Worm (Caenorhabditis elegans) whole organism, L4 larva: Measurements from ENCODE around the gene C56A3.8.

Experiments used
- F44E2.7 ChIP-seq: fragments of 200-800 bp; sonication (Bioruptor generic); IDR thresholded peaks from 2 replicates; pipeline ENCODE4 v2.1.2; 2022; ENCODE audit warnings: missing genetic modification characterization, missing compliant biosample characterization
- F49E8.2 ChIP-seq: sonication (generic microtip); optimal IDR thresholded peaks from 2 replicates; lab custom pipeline; 2016; ENCODE audit warnings: missing compliant biosample characterization, mild to moderate bottlenecking, missing genetic modification characterization, borderline replicate concordance
- T20F7.1 ChIP-seq: fragments of 200-800 bp; sonication (Bioruptor generic); optimal IDR thresholded peaks from 2 replicates; lab custom pipeline; 2018; ENCODE audit warnings: mild to moderate bottlenecking, missing genetic modification characterization, missing compliant biosample characterization
- Y48G9A.11 ChIP-seq: fragments of 200-800 bp; sonication (Bioruptor generic); IDR thresholded peaks from 2 replicates; pipeline ENCODE4 v1.3.6; 2022; ENCODE audit warnings: missing genetic modification reagents, missing genetic modification characterization, missing compliant biosample characterization
- Y5F2A.4 ChIP-seq: fragments of 200-800 bp; sonication (Bioruptor generic); optimal IDR thresholded peaks from 2 replicates; lab custom pipeline; 2018; ENCODE audit warnings: mild to moderate bottlenecking, missing genetic modification characterization, missing compliant biosample characterization
- Y75B8A.6 ChIP-seq: fragments of 200-800 bp; sonication (Bioruptor generic); IDR thresholded peaks from 2 replicates; pipeline ENCODE4 v1.3.6; 2022; ENCODE audit warnings: missing genetic modification reagents, missing genetic modification characterization, missing compliant biosample characterization
- ZK546.5 ChIP-seq, 2 experiments: sonication (generic microtip); optimal IDR thresholded peaks; 2 replicates each; lab custom pipeline; 2017; ENCODE audit warnings: missing biosample characterization in 2 of 2, missing genetic modification characterization in 2 of 2
- arid-1 ChIP-seq: fragments of 200-800 bp; sonication (Bioruptor generic); conservative IDR thresholded peaks from 2 replicates; pipeline ENCODE4 v1.3.6; 2022; ENCODE audit warnings: missing genetic modification reagents, missing genetic modification characterization, missing compliant biosample characterization
- ceh-20 ChIP-seq: fragments of 200-800 bp; sonication (Bioruptor generic); IDR thresholded peaks from 2 replicates; pipeline ENCODE4 v1.3.6; 2022; ENCODE audit warnings: missing genetic modification reagents, missing genetic modification characterization, missing compliant biosample characterization
- ceh-32 ChIP-seq: sonication (generic microtip); optimal IDR thresholded peaks from 2 replicates; lab custom pipeline; 2016; ENCODE audit warnings: mild to moderate bottlenecking, missing genetic modification characterization, missing compliant biosample characterization; ENCODE audit not compliant: poor library complexity
- ceh-82 ChIP-seq: sonication (generic microtip); optimal IDR thresholded peaks from 2 replicates; lab custom pipeline; 2017; ENCODE audit warnings: missing biosample characterization, missing genetic modification characterization
- cey-2 ChIP-seq: sonication (generic microtip); optimal IDR thresholded peaks from 3 replicates; lab custom pipeline; 2017; ENCODE audit warnings: missing genetic modification characterization, mild to moderate bottlenecking, missing compliant biosample characterization, antibody characterized with exemption, borderline replicate concordance; ENCODE audit not compliant: insufficient read depth
- daf-12 ChIP-seq: fragments of 150-350 bp; optimal IDR thresholded peaks from 2 replicates; lab custom pipeline; 2014; ENCODE audit warnings: missing biosample characterization, missing genetic modification reagents, missing genetic modification characterization
- dmd-9 ChIP-seq: fragments of 200-800 bp; sonication (Bioruptor generic); IDR thresholded peaks from 2 replicates; pipeline ENCODE4 v1.3.6; 2022; ENCODE audit warnings: missing genetic modification reagents, missing genetic modification characterization, missing compliant biosample characterization
- egl-27 ChIP-seq: sonication (generic microtip); optimal IDR thresholded peaks from 3 replicates; lab custom pipeline; 2017; ENCODE audit warnings: missing biosample characterization, missing genetic modification reagents, missing genetic modification characterization
- fkh-10 ChIP-seq: fragments of 150-350 bp; optimal IDR thresholded peaks from 2 replicates; lab custom pipeline; 2014; ENCODE audit warnings: missing biosample characterization, missing genetic modification reagents, missing genetic modification characterization
- fos-1 ChIP-seq: fragments of 150-350 bp; optimal IDR thresholded peaks from 2 replicates; lab custom pipeline; 2014; ENCODE audit warnings: missing biosample characterization, missing genetic modification characterization
- gei-8 ChIP-seq: fragments of 200-800 bp; sonication (Bioruptor generic); optimal IDR thresholded peaks from 2 replicates; lab custom pipeline; 2018; ENCODE audit warnings: mild to moderate bottlenecking, missing genetic modification characterization, missing compliant biosample characterization
- hif-1 ChIP-seq, 2 experiments: sonication (generic microtip); optimal IDR thresholded peaks; 2 replicates each; lab custom pipeline; 2016 to 2017; ENCODE audit warnings: missing compliant biosample characterization in 2 of 2, missing genetic modification characterization in 2 of 2, missing genetic modification reagents in 2 of 2, missing genotype in 2 of 2, mild to moderate bottlenecking in 1 of 2
- hlh-30 ChIP-seq: sonication (generic microtip); optimal IDR thresholded peaks from 2 replicates; lab custom pipeline; 2017; ENCODE audit warnings: antibody characterized with exemption, mild to moderate bottlenecking, missing genetic modification characterization, missing compliant biosample characterization; ENCODE audit not compliant: insufficient read depth
- hmg-1.1 ChIP-seq: fragments of 200-800 bp; sonication (Bioruptor generic); IDR thresholded peaks from 2 replicates; pipeline ENCODE4 v1.3.6; 2022; ENCODE audit warnings: missing genetic modification reagents, missing genetic modification characterization, missing compliant biosample characterization
- jun-1 ChIP-seq: fragments of 150-350 bp; optimal IDR thresholded peaks from 2 replicates; lab custom pipeline; 2014; ENCODE audit warnings: missing biosample characterization, missing genetic modification reagents, missing genetic modification characterization
- lim-7 ChIP-seq: fragments of 200-800 bp; sonication (Bioruptor generic); IDR thresholded peaks from 2 replicates; pipeline ENCODE4 v1.3.6; 2022; ENCODE audit warnings: missing genetic modification characterization, missing compliant biosample characterization
- lin-13 ChIP-seq: fragments of 150-350 bp; optimal IDR thresholded peaks from 2 replicates; lab custom pipeline; 2014; ENCODE audit warnings: missing biosample characterization, missing genetic modification reagents, missing genetic modification characterization
- lin-15B ChIP-seq: fragments of 150-350 bp; sonication (generic microtip); optimal IDR thresholded peaks from 3 replicates; lab custom pipeline; 2014; ENCODE audit warnings: missing biosample characterization, missing genetic modification characterization
- lin-29 ChIP-seq: fragments of 200-800 bp; sonication (Bioruptor generic); IDR thresholded peaks from 2 replicates; pipeline ENCODE4 v1.3.6; 2022; ENCODE audit warnings: missing genetic modification reagents, missing genetic modification characterization, missing compliant biosample characterization
- lin-39 ChIP-seq: fragments of 150-350 bp; optimal IDR thresholded peaks from 2 replicates; lab custom pipeline; 2014; ENCODE audit warnings: missing biosample characterization, missing genetic modification reagents, missing genetic modification characterization
- madf-5 ChIP-seq, 2 experiments: fragments of 200-800 bp; sonication (Bioruptor generic); IDR thresholded peaks; 2 replicates each; pipeline ENCODE4 v1.3.6; 2022; ENCODE audit warnings: missing compliant biosample characterization in 2 of 2, missing genetic modification characterization in 2 of 2
- mdt-29 ChIP-seq: fragments of 200-800 bp; sonication (Bioruptor generic); IDR thresholded peaks from 2 replicates; pipeline ENCODE4 v1.3.6; 2022; ENCODE audit warnings: missing genetic modification reagents, missing genetic modification characterization, missing compliant biosample characterization
- mep-1 ChIP-seq: fragments of 150-350 bp; sonication (generic microtip); optimal IDR thresholded peaks from 3 replicates; lab custom pipeline; 2014; ENCODE audit warnings: missing biosample characterization, missing genetic modification characterization
- mxl-2 ChIP-seq: fragments of 200-800 bp; sonication (Bioruptor generic); conservative IDR thresholded peaks from 2 replicates; pipeline ENCODE4 v1.3.6; 2022; ENCODE audit warnings: missing genetic modification reagents, missing genetic modification characterization, missing compliant biosample characterization
- nhr-10 ChIP-seq: fragments of 150-350 bp; optimal IDR thresholded peaks from 2 replicates; lab custom pipeline; 2014; ENCODE audit warnings: missing biosample characterization, missing genetic modification characterization
- nhr-102 ChIP-seq: sonication (generic microtip); optimal IDR thresholded peaks from 2 replicates; lab custom pipeline; 2016; ENCODE audit warnings: mild to moderate bottlenecking, missing genetic modification characterization, moderate library complexity, missing compliant biosample characterization
- nhr-25 ChIP-seq: sonication (generic microtip); optimal IDR thresholded peaks from 2 replicates; lab custom pipeline; 2017; ENCODE audit warnings: missing genetic modification characterization, mild to moderate bottlenecking, missing compliant biosample characterization, antibody characterized with exemption, moderate library complexity, borderline replicate concordance; ENCODE audit not compliant: insufficient read depth
- nhr-41 ChIP-seq: fragments of 200-800 bp; sonication (Bioruptor generic); IDR thresholded peaks from 2 replicates; pipeline ENCODE4 v1.3.6; 2022; ENCODE audit warnings: missing genetic modification reagents, missing genetic modification characterization, missing compliant biosample characterization
- nhr-48 ChIP-seq: sonication (generic microtip); optimal IDR thresholded peaks from 2 replicates; lab custom pipeline; 2016; ENCODE audit warnings: mild to moderate bottlenecking, missing genetic modification characterization, missing compliant biosample characterization
- nhr-76 ChIP-seq: fragments of 150-350 bp; optimal IDR thresholded peaks from 2 replicates; lab custom pipeline; 2014; ENCODE audit warnings: missing biosample characterization, missing genetic modification characterization
- pha-4 ChIP-seq, 2 experiments: fragments of 150-350 bp in 1 of 2; fragments of 200-800 bp in 1 of 2; sonication (Bioruptor generic) in 1 of 2; IDR thresholded peaks in 1 of 2; optimal IDR thresholded peaks in 1 of 2; 2 replicates each; pipeline versions ENCODE4 v1.3.6 to Lab custom; 2014 to 2022; ENCODE audit warnings: missing genetic modification characterization in 2 of 2, missing genetic modification reagents in 2 of 2, missing biosample characterization in 1 of 2, missing compliant biosample characterization in 1 of 2
- php-3 ChIP-seq: fragments of 200-800 bp; sonication (Bioruptor generic); IDR thresholded peaks from 2 replicates; pipeline ENCODE4 v1.3.6; 2022; ENCODE audit warnings: missing genetic modification reagents, missing genetic modification characterization, missing compliant biosample characterization
- pqm-1 ChIP-seq: sonication (generic microtip); optimal IDR thresholded peaks from 2 replicates; lab custom pipeline; 2017; ENCODE audit warnings: missing biosample characterization, missing genetic modification characterization
- saeg-2 ChIP-seq: fragments of 200-800 bp; sonication (Bioruptor generic); IDR thresholded peaks from 2 replicates; pipeline ENCODE4 v1.3.6; 2022; ENCODE audit warnings: missing genetic modification reagents, missing genetic modification characterization, missing compliant biosample characterization
- snpc-1.2 ChIP-seq: fragments of 200-800 bp; sonication (Bioruptor generic); IDR thresholded peaks from 2 replicates; pipeline ENCODE4 v1.3.6; 2022; ENCODE audit warnings: missing genetic modification reagents, missing genetic modification characterization, missing compliant biosample characterization
- tag-97 ChIP-seq: fragments of 200-800 bp; sonication (Bioruptor generic); IDR thresholded peaks from 2 replicates; pipeline ENCODE4 v1.3.6; 2022; ENCODE audit warnings: missing genetic modification characterization, missing compliant biosample characterization
- vab-7 ChIP-seq: fragments of 200-800 bp; sonication (Bioruptor generic); IDR thresholded peaks from 2 replicates; pipeline ENCODE4 v1.3.6; 2022; ENCODE audit warnings: missing genetic modification reagents, missing genetic modification characterization, missing compliant biosample characterization
- zag-1 ChIP-seq: fragments of 150-350 bp; optimal IDR thresholded peaks from 2 replicates; lab custom pipeline; 2014; ENCODE audit warnings: missing biosample characterization, missing genetic modification characterization
- zfp-2 ChIP-seq: sonication (generic microtip); optimal IDR thresholded peaks from 2 replicates; lab custom pipeline; 2016; ENCODE audit warnings: mild to moderate bottlenecking, missing genetic modification characterization, missing compliant biosample characterization
- zip-2 ChIP-seq: fragments of 150-350 bp; optimal IDR thresholded peaks from 2 replicates; lab custom pipeline; 2014; ENCODE audit warnings: missing biosample characterization, missing genetic modification characterization

Gene C56A3.8

DNA sequence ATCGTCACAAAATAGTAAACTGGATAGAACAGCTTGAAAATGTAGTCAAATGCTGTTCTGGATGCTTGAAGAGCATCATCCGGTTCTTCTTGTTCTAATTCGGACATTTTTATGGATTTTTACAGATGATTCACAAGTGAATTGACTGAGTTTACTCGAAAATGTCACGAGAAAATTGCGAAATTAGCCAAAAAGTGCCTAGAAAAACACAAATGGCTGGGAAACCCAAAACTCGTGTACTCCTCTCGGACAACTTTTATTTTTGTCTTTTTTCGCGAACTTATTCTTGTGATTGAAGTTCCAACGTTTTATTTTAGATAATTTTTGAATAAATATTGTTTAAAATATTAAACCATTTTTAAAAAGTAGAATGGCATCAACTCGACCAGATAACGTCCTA lies 8.5 kb upstream of the C56A3.8 start, which contains the start of the genes C56A3.4 and C56A3.5 (continued):
- TF ChIP-seq php-3 (GFP tag; lab: Robert Waterston, UW) (no peak), nhr-41 (GFP tag; lab: Robert Waterston, UW) (no peak), ceh-82 (tag; lab: Kevin White, UChicago) (no peak)

ce11 chrV:13556297-13556696 lies 3.8 kb upstream of the C56A3.8 start, which contains the start of gene C56A3.6:
C56A3.6 (minus strand) TSS chrV:13556397.
- no peak for TF ChIP-seq Y48G9A.11 (GFP tag; lab: Robert Waterston, UW)
- no peak for TF ChIP-seq Y5F2A.4 (GFP tag; lab: Kevin White, UChicago)
- TF ChIP-seq mep-1: no peak
- no peak for TF ChIP-seq ceh-20 (GFP tag; lab: Robert Waterston, UW)
- no peak for TF ChIP-seq nhr-76
- TF ChIP-seq Y75B8A.6 (GFP tag; lab: Robert Waterston, UW): no peak
- TF ChIP-seq pha-4 (GFP tag; IDR thresholded peaks at IDR 0.05; lab: Robert Waterston, UW): no peak
- no peak for TF ChIP-seq pha-4 (tag; optimal IDR thresholded peaks at IDR 0.05; lab: Kevin White, UChicago)
- no peak for TF ChIP-seq egl-27 (tag; lab: Kevin White, UChicago)
- TF ChIP-seq jun-1 (tag; lab: Kevin White, UChicago): no peak
- no peak for TF ChIP-seq fkh-10 (GFP tag; lab: Kevin White, UChicago)
- TF ChIP-seq pqm-1 (tag; lab: Kevin White, UChicago): no peak
- TF ChIP-seq vab-7 (GFP tag; lab: Robert Waterston, UW): no peak
- no peak for TF ChIP-seq F44E2.7 (GFP tag; lab: Robert Waterston, UW)
- TF ChIP-seq mxl-2: no peak
- TF ChIP-seq snpc-1.2: no peak
- TF ChIP-seq fos-1 (tag; lab: Kevin White, UChicago): no peak
- TF ChIP-seq zip-2 (tag; lab: Kevin White, UChicago): no peak

- TF ChIP-seq gei-8 (GFP tag; lab: Kevin White, UChicago): peak; percentile 70
- peak; percentile 86; the same call in 1 of the 2 replicates for TF ChIP-seq dmd-9 (GFP tag; lab: Robert Waterston, UW)
- TF ChIP-seq arid-1 (GFP tag; lab: Robert Waterston, UW): no peak
- peak; percentile 94 for TF ChIP-seq pqm-1 (tag; lab: Kevin White, UChicago)
- no peak for TF ChIP-seq lin-15B (tag; lab: Kevin White, UChicago)
- TF ChIP-seq tag-97 (GFP tag; lab: Robert Waterston, UW): no peak
- TF ChIP-seq hmg-1.1 (GFP tag; lab: Robert Waterston, UW): peak; percentile 64
- TF ChIP-seq daf-12 (tag; lab: Kevin White, UChicago): no peak
- TF ChIP-seq php-3 (GFP tag; lab: Robert Waterston, UW): no peak
- peak; percentile 58; the same call in 1 of the 2 replicates for TF ChIP-seq mdt-29 (GFP tag; lab: Robert Waterston, UW)
- no peak for TF ChIP-seq lin-39 (tag; lab: Kevin White, UChicago)
- no peak for TF ChIP-seq lin-29 (GFP tag; lab: Robert Waterston, UW)
- TF ChIP-seq nhr-10 (tag; lab: Kevin White, UChicago): no peak
- no peak for TF ChIP-seq zag-1
- no peak for TF ChIP-seq cey-2 (tag; lab: Kevin White, UChicago)
- TF ChIP-seq madf-5 (GFP tag; IDR thresholded peaks at IDR 0.05; lab: Robert Waterston, UW): peak in 1 of 2 experiments; percentile 8; a peak in 1 of 4 replicates
- no peak for TF ChIP-seq F49E8.2 (tag; lab: Kevin White, UChicago)
- TF ChIP-seq lin-13 (GFP tag; lab: Kevin White, UChicago): no peak
- TF ChIP-seq nhr-102: peak; percentile 63
- peak; percentile 63 for TF ChIP-seq nhr-48 (tag; lab: Kevin White, UChicago)
- TF ChIP-seq ZK546.5 (tag; optimal IDR thresholded peaks at IDR 0.05; lab: Kevin White, UChicago): no peak
- TF ChIP-seq ceh-32 (tag; lab: Kevin White, UChicago): no peak
- TF ChIP-seq saeg-2 (GFP tag; lab: Robert Waterston, UW): 0 out of 2 replicates have a peak, but pooled peaks have one; percentile 36
- TF ChIP-seq lim-7 (GFP tag; lab: Robert Waterston, UW): no peak
- TF ChIP-seq nhr-25 (tag; lab: Kevin White, UChicago): peak; percentile 28
- no peak for TF ChIP-seq zfp-2 (tag; lab: Kevin White, UChicago)
- peak; percentile 69 for TF ChIP-seq hlh-30 (tag; lab: Kevin White, UChicago)
- peak in 1 of 2 experiments; percentile 89 for TF ChIP-seq hif-1 (tag; optimal IDR thresholded peaks at IDR 0.05; lab: Kevin White, UChicago)
- TF ChIP-seq T20F7.1 (GFP tag; lab: Kevin White, UChicago): peak; percentile 80
Measured at ce11 chrV:13556746-13557145, 3.3 kb upstream of the C56A3.8 start, which contains the start of gene cav-2. cav-2 (plus strand) TSS chrV:13557104.
